Worm (Caenorhabditis elegans): Measurements from ENCODE around the gene Y49F6B.6.

Y49F6B.6 gene

ce11 chrII:3443154-3443553 lies 29.8 kb upstream of the Y49F6B.6 start, which contains the start of gene C16C8.22:
Gene C16C8.22 (minus strand): TSS chrII:3443254.
- TF ChIP-seq hlh-17 (GFP tag; optimal IDR thresholded peaks at IDR 0.05; ENCODE audit: borderline replicate concordance) = no peak
- no peak for TF ChIP-seq nhr-85 (tag)
- no peak for TF ChIP-seq zag-1 (tag; optimal IDR thresholded peaks at IDR 0.05)
- TF ChIP-seq elt-2 (tag; optimal IDR thresholded peaks at IDR 0.05) = no peak
- TF ChIP-seq nhr-71 (tag; optimal IDR thresholded peaks at IDR 0.05) = no peak
- no peak for TF ChIP-seq xbp-1 (tag; optimal IDR thresholded peaks at IDR 0.05)
- no peak for TF ChIP-seq C04F5.9 (tag; optimal IDR thresholded peaks at IDR 0.05)
- TF ChIP-seq egl-27 (tag; optimal IDR thresholded peaks at IDR 0.05) = no peak
- TF ChIP-seq blmp-1 (tag; optimal IDR thresholded peaks at IDR 0.05) = no peak
- no peak for TF ChIP-seq pqm-1 (tag; optimal IDR thresholded peaks at IDR 0.05)
- no peak for TF ChIP-seq lir-3 (tag; optimal IDR thresholded peaks at IDR 0.05; ENCODE audit: poor library complexity)
- no peak for TF ChIP-seq nhr-47 (tag; optimal IDR thresholded peaks at IDR 0.05)
- no peak for TF ChIP-seq nhr-11 (tag; optimal IDR thresholded peaks at IDR 0.05)
- TF ChIP-seq mab-9 (GFP tag; IDR thresholded peaks at IDR 0.05) = no peak
- TF ChIP-seq jun-1 (tag; optimal IDR thresholded peaks at IDR 0.05) = no peak

- TF ChIP-seq ztf-4 (tag; optimal IDR thresholded peaks at IDR 0.05) (no peak), nhr-71 (tag; optimal IDR thresholded peaks at IDR 0.05) (no peak), ceh-88 (GFP tag; IDR thresholded peaks at IDR 0.05) (no peak), zip-4 (GFP tag; optimal IDR thresholded peaks at IDR 0.05) (no peak), alr-1 (tag; optimal IDR thresholded peaks at IDR 0.05; ENCODE audit: borderline replicate concordance) (no peak), efl-3 (GFP tag; optimal IDR thresholded peaks at IDR 0.05) (no peak), pag-3 (tag; optimal IDR thresholded peaks at IDR 0.05; ENCODE audit: borderline replicate concordance, insufficient read depth) (no peak), nhr-28 (tag; optimal IDR thresholded peaks at IDR 0.05) (no peak), lir-3 (tag; optimal IDR thresholded peaks at IDR 0.05; ENCODE audit: poor library complexity) (no peak)
Measured at ce11 chrII:3444280-3444679, 28.6 kb upstream of the Y49F6B.6 start, which contains the start of gene C16C8.4. Gene C16C8.4 (minus strand): TSS chrII:3444380.

ce11 chrII:3445285-3445806 lies 27.6 kb upstream of the Y49F6B.6 start, which contains the start of the genes C16C8.5 and C16C8.16:
Gene C16C8.5 (minus strand): TSS chrII:3445385.
Gene C16C8.16 (plus strand): TSS chrII:3445756.
- TF ChIP-seq mdl-1 (tag; optimal IDR thresholded peaks at IDR 0.05) (no peak), pag-3 (tag; optimal IDR thresholded peaks at IDR 0.05; ENCODE audit: borderline replicate concordance, insufficient read depth) (no peak), zag-1 (tag; optimal IDR thresholded peaks at IDR 0.05) (no peak), pax-3 (tag; optimal IDR thresholded peaks at IDR 0.05) (no peak), snpc-4 (tag; optimal IDR thresholded peaks at IDR 0.05) (no peak), lin-15B (tag; optimal IDR thresholded peaks at IDR 0.05) (no peak), nhr-85 (tag) (no peak), fkh-4 (tag; optimal IDR thresholded peaks at IDR 0.05; ENCODE audit: borderline replicate concordance) (no peak), grh-1 (GFP tag; IDR thresholded peaks at IDR 0.05) (no peak), lin-35 (GFP tag; optimal IDR thresholded peaks at IDR 0.05) (no peak)

ce11 chrII:3446647-3447046 lies 26.3 kb upstream of the Y49F6B.6 start, which contains the start of the genes C16C8.20 and gldi-6:
Gene C16C8.20 (plus strand): TSS chrII:3446947.
Gene gldi-6 (plus strand): TSS chrII:3446947.
- TF ChIP-seq efl-3 (GFP tag; optimal IDR thresholded peaks at IDR 0.05) = no peak
- no peak for TF ChIP-seq nhr-71 (tag; optimal IDR thresholded peaks at IDR 0.05)
- no peak for TF ChIP-seq C16A3.4 (tag; optimal IDR thresholded peaks at IDR 0.05)
- TF ChIP-seq vab-15 (tag; optimal IDR thresholded peaks at IDR 0.05) = no peak
- TF ChIP-seq nhr-85 (tag) = no peak
- no peak for TF ChIP-seq unc-98 (GFP tag; IDR thresholded peaks at IDR 0.05)
- TF ChIP-seq egl-13 (tag; optimal IDR thresholded peaks at IDR 0.05) = no peak
- TF ChIP-seq fkh-4 (tag; optimal IDR thresholded peaks at IDR 0.05; ENCODE audit: borderline replicate concordance) = no peak
- TF ChIP-seq fos-1 (tag; optimal IDR thresholded peaks at IDR 0.05) = no peak
- TF ChIP-seq irx-1 (tag; optimal IDR thresholded peaks at IDR 0.05) = no peak
- no peak for TF ChIP-seq lin-35 (GFP tag; optimal IDR thresholded peaks at IDR 0.05)
- no peak for TF ChIP-seq elt-3 (tag; optimal IDR thresholded peaks at IDR 0.05)
- no peak for TF ChIP-seq ceh-8 (GFP tag; optimal IDR thresholded peaks at IDR 0.05)
- no peak for TF ChIP-seq fkh-10 (GFP tag; optimal IDR thresholded peaks at IDR 0.05)
- TF ChIP-seq hpl-2 (GFP tag; optimal IDR thresholded peaks at IDR 0.05) = no peak
- no peak for TF ChIP-seq mab-9 (GFP tag; IDR thresholded peaks at IDR 0.05)
- no peak for TF ChIP-seq egl-27 (tag; optimal IDR thresholded peaks at IDR 0.05)

All from whole organism, L1 larva.